Fruit fly (Drosophila melanogaster): ENCODE results near the gene CG16952.

The CG16952 gene

DNA sequence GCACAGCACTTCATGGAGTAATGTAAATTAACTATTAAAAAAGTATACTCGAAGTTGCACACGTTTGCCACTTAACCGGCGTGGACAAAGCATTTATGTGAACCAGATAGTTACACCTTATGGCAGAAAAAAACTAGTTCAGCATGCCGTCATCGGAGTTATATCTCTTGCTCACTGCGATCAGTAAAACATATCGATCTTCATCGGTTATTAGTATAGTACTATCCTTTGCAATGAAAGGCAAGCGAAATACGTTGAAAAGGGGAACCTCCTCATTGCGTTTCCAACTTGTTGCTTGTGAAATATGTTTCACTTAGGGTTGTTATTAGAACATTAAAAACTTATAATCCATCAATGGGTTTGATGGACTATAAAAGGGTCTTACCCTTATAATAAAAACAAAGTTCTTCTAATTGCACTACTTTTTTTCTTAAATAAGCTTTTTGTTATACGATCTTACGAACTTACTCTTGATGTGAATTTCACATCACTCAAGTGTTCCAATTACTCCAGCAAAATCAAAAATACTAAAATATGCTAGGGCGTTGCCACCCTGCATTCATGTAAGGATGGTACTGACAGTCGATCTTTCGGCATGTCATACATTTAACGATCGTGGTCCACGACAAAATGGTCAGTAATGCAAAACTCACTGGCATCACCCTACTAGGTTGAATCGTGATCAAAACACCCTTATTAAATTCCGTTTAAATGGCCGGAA, 39.7 kb downstream of the CG16952 start, which contains the start of gene CycD (continued):
- TF ChIP-seq CG6854 (GFP tag; optimal IDR thresholded peaks at IDR 0.05) (no peak), slbo (GFP tag; IDR thresholded peaks at IDR 0.05) (peak; percentile 80), CG13287 (GFP tag; IDR thresholded peaks at IDR 0.05; ENCODE audit: partially characterized antibody) (peak; percentile 46; the same call in 1 of the 2 replicates), CG30020 (tag; optimal IDR thresholded peaks at IDR 0.05) (peak; percentile 96), zfh1 (GFP tag; IDR thresholded peaks at IDR 0.05) (peak; percentile 57; the same call in 2 of the 3 replicates), cato (GFP tag; optimal IDR thresholded peaks at IDR 0.05; ENCODE audit: borderline replicate concordance) (no peak), Usf (GFP tag; optimal IDR thresholded peaks at IDR 0.05) (no peak), ken (GFP tag; IDR thresholded peaks at IDR 0.05) (peak; percentile 79; the same call in 2 of the 3 replicates), Optix (GFP tag; IDR thresholded peaks at IDR 0.05) (no peak; the same call in 2 of the 3 replicates), MTF-1 (GFP tag; optimal IDR thresholded peaks at IDR 0.05; ENCODE audit: borderline replicate concordance) (no peak), nmo (GFP tag; optimal IDR thresholded peaks at IDR 0.05) (peak; percentile 1), Bgb (GFP tag; IDR thresholded peaks at IDR 0.05; ENCODE audit: partially characterized antibody) (peak; percentile 64), CG32767 (GFP tag; IDR thresholded peaks at IDR 0.05) (no peak), lilli (GFP tag; optimal IDR thresholded peaks at IDR 0.05) (peak; percentile 29), CG9437 (GFP tag; optimal IDR thresholded peaks at IDR 0.05) (peak; percentile 15), CG31224 (GFP tag; IDR thresholded peaks at IDR 0.05) (no peak), wek (GFP tag; optimal IDR thresholded peaks at IDR 0.05) (peak; percentile 92), mld (GFP tag; IDR thresholded peaks at IDR 0.05; ENCODE audit: partially characterized antibody) (0 out of 3 replicates have a peak, but pooled peaks have one; percentile 16), cwo (GFP tag; optimal IDR thresholded peaks at IDR 0.05) (no peak), bbx (GFP tag; IDR thresholded peaks at IDR 0.05; ENCODE audit: partially characterized antibody) (peak; percentile 68), CG1603 (tag; optimal IDR thresholded peaks at IDR 0.05) (peak; percentile 87), E2f2 (GFP tag; IDR thresholded peaks at IDR 0.05) (peak; percentile 34; the same call in 1 of the 2 replicates), HLH3B (GFP tag; IDR thresholded peaks at IDR 0.05) (0 out of 2 replicates have a peak, but pooled peaks have one; percentile 34), Sox102F (GFP tag; optimal IDR thresholded peaks at IDR 0.05) (no peak), CG5245 (GFP tag; optimal IDR thresholded peaks at IDR 0.05) (no peak), CG8290 (GFP tag; optimal IDR thresholded peaks at IDR 0.05) (peak; percentile 52), CG8290 (tag; optimal IDR thresholded peaks at IDR 0.05) (no peak), lola (GFP tag; optimal IDR thresholded peaks at IDR 0.05) (peak in 2 of 3 experiments; percentile 35 to 54), exex (tag; optimal IDR thresholded peaks at IDR 0.05) (no peak), fru (optimal IDR thresholded peaks at IDR 0.05) (no peak), dmrt11E (tag; optimal IDR thresholded peaks at IDR 0.05) (peak; percentile 68), CG18764 (GFP tag; optimal IDR thresholded peaks at IDR 0.05) (peak; percentile 77), dpn (GFP tag; optimal IDR thresholded peaks at IDR 0.05) (peak in 1 of 2 experiments; percentile 17), vvl (GFP tag; IDR thresholded peaks at IDR 0.05) (no peak), jumu (GFP tag; optimal IDR thresholded peaks at IDR 0.05) (peak; percentile 11)

DNA sequence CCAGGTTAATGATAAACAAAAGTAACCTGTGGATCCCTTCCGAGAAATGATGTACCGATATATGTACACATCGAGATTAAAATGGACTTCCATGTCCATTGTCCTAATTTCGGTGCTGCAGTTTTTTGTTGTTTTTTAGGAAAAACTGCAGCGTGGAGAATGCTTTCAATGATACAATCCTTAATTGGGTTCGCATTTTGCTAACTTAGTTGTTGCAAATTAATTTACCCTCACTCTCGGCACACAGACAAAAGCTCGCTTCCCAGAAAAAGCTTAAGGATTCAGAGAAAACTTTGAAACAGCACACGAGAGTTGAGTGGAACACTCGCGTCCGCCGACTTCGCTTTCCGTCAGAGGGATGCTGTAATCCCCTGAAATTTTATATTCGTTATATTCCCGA, 40.6 kb downstream of the CG16952 start, which contains the start of gene Lrp4:
Gene Lrp4, plus strand, starts transcription at position 301 of the 400 bp plus-strand sequence.
- no peak for TF ChIP-seq CG11247 (GFP tag; IDR thresholded peaks at IDR 0.05)
- TF ChIP-seq Deaf1 (tag; optimal IDR thresholded peaks at IDR 0.05) = peak; percentile 56
- TF ChIP-seq CG18011 (GFP tag; optimal IDR thresholded peaks at IDR 0.05) = peak; percentile 87

All from whole organism, embryonic.